Fruit fly (Drosophila melanogaster): Measurements from ENCODE around the gene Snap24.

Gene Snap24

DNA sequence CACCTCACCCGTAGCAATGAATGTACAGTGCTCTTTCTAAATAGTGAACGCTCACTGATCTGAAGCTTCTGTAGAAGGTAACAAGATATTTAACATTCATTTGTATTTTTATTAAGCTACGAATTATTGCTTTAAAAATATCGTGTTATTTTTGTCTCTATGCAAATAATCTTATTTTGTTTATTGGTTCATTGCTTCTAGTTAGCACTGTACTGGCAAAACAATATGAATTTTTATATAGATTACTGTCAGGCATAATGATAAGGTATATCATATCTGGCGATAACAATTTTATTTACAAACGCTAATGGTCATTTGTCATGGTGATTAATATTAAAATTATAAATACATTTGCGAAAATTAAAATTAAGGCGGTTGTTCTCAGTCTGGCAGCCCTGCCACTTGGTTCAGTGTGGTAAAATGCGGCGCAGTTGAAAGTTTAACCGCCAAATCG, 8.6 kb upstream of the Snap24 start, which contains the start of gene CG9471 (continued):
- TF ChIP-seq Trl (optimal IDR thresholded peaks at IDR 0.05) = no peak
- TF ChIP-seq Trl (GFP tag; optimal IDR thresholded peaks at IDR 0.05) = peak; percentile 93
- TF ChIP-seq Doc3 (GFP tag; IDR thresholded peaks at IDR 0.05; ENCODE audit: partially characterized antibody) = no peak
- peak; percentile 88 for TF ChIP-seq CG11456 (GFP tag; IDR thresholded peaks at IDR 0.05)
- peak; percentile 25 for TF ChIP-seq pfk (GFP tag; optimal IDR thresholded peaks at IDR 0.05)
- TF ChIP-seq CG6683 (GFP tag; optimal IDR thresholded peaks at IDR 0.05) = peak; percentile 85
- peak; percentile 54 for TF ChIP-seq Elba2 (GFP tag; optimal IDR thresholded peaks at IDR 0.05)
- TF ChIP-seq Asciz (GFP tag; optimal IDR thresholded peaks at IDR 0.05) = peak; percentile 81
- TF ChIP-seq CG17385 (GFP tag; optimal IDR thresholded peaks at IDR 0.05) = peak; percentile 91
- TF ChIP-seq Sox102F (GFP tag; optimal IDR thresholded peaks at IDR 0.05) = peak; percentile 93
- peak; percentile 74 for TF ChIP-seq Vsx1 (GFP tag; optimal IDR thresholded peaks at IDR 0.05)
- peak; percentile 93 for TF ChIP-seq H2.0 (GFP tag; IDR thresholded peaks at IDR 0.05)
- TF ChIP-seq HLH3B (GFP tag; IDR thresholded peaks at IDR 0.05) = peak; percentile 94
- peak; percentile 41 for TF ChIP-seq fd64A (GFP tag; optimal IDR thresholded peaks at IDR 0.05)
- peak; percentile 85 for TF ChIP-seq NK7.1 (GFP tag; optimal IDR thresholded peaks at IDR 0.05)
- 0 out of 2 replicates have a peak, but pooled peaks have one; percentile 6 for TF ChIP-seq crol (GFP tag; IDR thresholded peaks at IDR 0.05)
- peak; percentile 72 for TF ChIP-seq CG6254 (GFP tag; optimal IDR thresholded peaks at IDR 0.05)
- peak; percentile 65; the same call in 1 of the 2 replicates for TF ChIP-seq Lim3 (GFP tag; IDR thresholded peaks at IDR 0.05)
- TF ChIP-seq CG15696 (tag; optimal IDR thresholded peaks at IDR 0.05) = peak; percentile 76
- TF ChIP-seq CG43689 (GFP tag; IDR thresholded peaks at IDR 0.05) = peak; percentile 86
- peak; percentile 77 for TF ChIP-seq CG5245 (GFP tag; optimal IDR thresholded peaks at IDR 0.05)
- TF ChIP-seq CG7987 (GFP tag; optimal IDR thresholded peaks at IDR 0.05) = peak; percentile 80
- no peak for TF ChIP-seq Opbp (GFP tag; IDR thresholded peaks at IDR 0.05; ENCODE audit: partially characterized antibody)
- 0 out of 3 replicates have a peak, but pooled peaks have one; percentile 24 for TF ChIP-seq CG16813 (GFP tag; IDR thresholded peaks at IDR 0.05; ENCODE audit: partially characterized antibody)
- peak; percentile 98 for TF ChIP-seq row (GFP tag; IDR thresholded peaks at IDR 0.05)
- TF ChIP-seq mld (GFP tag; IDR thresholded peaks at IDR 0.05; ENCODE audit: partially characterized antibody) = no peak
- peak; percentile 80 for TF ChIP-seq croc (GFP tag; conservative IDR thresholded peaks at IDR 0.05)
- peak; percentile 87 for TF ChIP-seq al (GFP tag; IDR thresholded peaks at IDR 0.05)
- peak; percentile 77 for TF ChIP-seq CG8089 (GFP tag; optimal IDR thresholded peaks at IDR 0.05)
- peak; percentile 68 for TF ChIP-seq Mad (GFP tag; optimal IDR thresholded peaks at IDR 0.05)
- TF ChIP-seq nau (GFP tag; optimal IDR thresholded peaks at IDR 0.05) = peak; percentile 87
- no peak for TF ChIP-seq CG14860 (GFP tag; IDR thresholded peaks at IDR 0.05; ENCODE audit: partially characterized antibody)
- TF ChIP-seq CG32532 (GFP tag; IDR thresholded peaks at IDR 0.05) = peak; percentile 94
- TF ChIP-seq lola (GFP tag; optimal IDR thresholded peaks at IDR 0.05) = peak in 1 of 3 experiments; percentile 83
- TF ChIP-seq chn (GFP tag; optimal IDR thresholded peaks at IDR 0.05) = peak; percentile 90
- peak; percentile 93 for TF ChIP-seq Bteb2 (GFP tag; optimal IDR thresholded peaks at IDR 0.05)
- peak; percentile 77 for TF ChIP-seq ssp (GFP tag; IDR thresholded peaks at IDR 0.05)
- TF ChIP-seq CG31388 (GFP tag; optimal IDR thresholded peaks at IDR 0.05) = peak; percentile 57
- peak; percentile 90 for TF ChIP-seq Rx (GFP tag; IDR thresholded peaks at IDR 0.05)
- peak; percentile 93 for TF ChIP-seq sisA (GFP tag; IDR thresholded peaks at IDR 0.05)
- TF ChIP-seq CG4820 (GFP tag; optimal IDR thresholded peaks at IDR 0.05) = peak; percentile 89
- peak; percentile 91 for TF ChIP-seq E2f1 (GFP tag; IDR thresholded peaks at IDR 0.05)
- no peak for TF ChIP-seq bbx (GFP tag; IDR thresholded peaks at IDR 0.05; ENCODE audit: partially characterized antibody)
- peak; percentile 73 for TF ChIP-seq CG7271 (tag; optimal IDR thresholded peaks at IDR 0.05)
- peak; percentile 85 to 89 for TF ChIP-seq chif (GFP tag; optimal IDR thresholded peaks at IDR 0.05)
- peak; percentile 93 for TF ChIP-seq CG3281 (GFP tag; optimal IDR thresholded peaks at IDR 0.05)
- peak; percentile 92 for TF ChIP-seq CG7839 (tag; optimal IDR thresholded peaks at IDR 0.05)
- peak; percentile 88 for TF ChIP-seq ATbp (GFP tag; optimal IDR thresholded peaks at IDR 0.05)
- peak; percentile 71; the same call in 1 of the 2 replicates for TF ChIP-seq ham (GFP tag; IDR thresholded peaks at IDR 0.05)
- peak; percentile 76 for TF ChIP-seq CG2202 (tag; optimal IDR thresholded peaks at IDR 0.05)

Measured in whole organism, embryonic.